Worm (Caenorhabditis elegans) whole organism, late embryonic: Measurements from ENCODE around the gene lido-17.

Source experiments
- K02D7.2 ChIP-seq: sonication (generic microtip); optimal IDR thresholded peaks from 2 replicates; lab custom pipeline; 2017; ENCODE audit warnings: mild to moderate bottlenecking, missing genetic modification characterization, missing compliant biosample characterization
- ama-1 ChIP-seq: fragments of 150-350 bp; optimal IDR thresholded peaks from 2 replicates; lab custom pipeline; 2014
- ceh-14 ChIP-seq: sonication (generic microtip); optimal IDR thresholded peaks from 2 replicates; lab custom pipeline; 2016; ENCODE audit warnings: missing genotype, missing genetic modification characterization, missing compliant biosample characterization
- ceh-18 ChIP-seq: sonication (generic microtip); optimal IDR thresholded peaks from 2 replicates; lab custom pipeline; 2016; ENCODE audit warnings: missing genetic modification characterization, missing compliant biosample characterization
- ceh-2 ChIP-seq: sonication (generic microtip); optimal IDR thresholded peaks from 2 replicates; lab custom pipeline; 2016; ENCODE audit warnings: missing genotype, missing genetic modification characterization, missing compliant biosample characterization
- ceh-31 ChIP-seq: sonication (generic microtip); optimal IDR thresholded peaks from 2 replicates; lab custom pipeline; 2016; ENCODE audit warnings: missing genetic modification characterization, missing compliant biosample characterization
- ceh-45 ChIP-seq: fragments of 200-800 bp; sonication (Bioruptor generic); IDR thresholded peaks from 2 replicates; pipeline ENCODE4 v1.3.6; 2022; ENCODE audit warnings: missing genetic modification reagents, missing genetic modification characterization, missing compliant biosample characterization
- che-1 ChIP-seq: sonication (generic microtip); optimal IDR thresholded peaks from 2 replicates; lab custom pipeline; 2016; ENCODE audit warnings: mild to moderate bottlenecking, missing genetic modification characterization, missing compliant biosample characterization
- elt-2 ChIP-seq: sonication (generic microtip); optimal IDR thresholded peaks from 2 replicates; lab custom pipeline; 2016; ENCODE audit warnings: missing genetic modification reagents, missing genetic modification characterization, missing compliant biosample characterization
- elt-4 ChIP-seq: sonication (generic microtip); optimal IDR thresholded peaks from 2 replicates; lab custom pipeline; 2016; ENCODE audit warnings: missing genetic modification characterization, missing compliant biosample characterization
- ets-4 ChIP-seq: sonication (generic microtip); optimal IDR thresholded peaks from 2 replicates; lab custom pipeline; 2016; ENCODE audit warnings: missing genetic modification characterization, missing compliant biosample characterization
- eyg-1 ChIP-seq: sonication (generic microtip); optimal IDR thresholded peaks from 2 replicates; lab custom pipeline; 2016; ENCODE audit warnings: missing genotype, missing genetic modification characterization, missing compliant biosample characterization
- gmeb-2 ChIP-seq: sonication (generic microtip); optimal IDR thresholded peaks from 2 replicates; lab custom pipeline; 2016; ENCODE audit warnings: missing genetic modification characterization, inconsistent platforms, missing compliant biosample characterization
- hlh-30 ChIP-seq: sonication (generic microtip); optimal IDR thresholded peaks from 2 replicates; lab custom pipeline; 2017; ENCODE audit warnings: antibody characterized with exemption, missing genetic modification characterization, missing compliant biosample characterization; ENCODE audit not compliant: insufficient read depth
- lim-6 ChIP-seq: sonication (generic microtip); optimal IDR thresholded peaks from 2 replicates; lab custom pipeline; 2016; ENCODE audit warnings: missing genetic modification characterization, missing compliant biosample characterization
- lin-11 ChIP-seq: fragments of 200-800 bp; sonication (Bioruptor generic); optimal IDR thresholded peaks from 2 replicates; lab custom pipeline; 2018; ENCODE audit warnings: mild to moderate bottlenecking, missing genetic modification characterization, missing compliant biosample characterization
- mec-3 ChIP-seq: sonication (generic microtip); optimal IDR thresholded peaks from 2 replicates; lab custom pipeline; 2016; ENCODE audit warnings: borderline replicate concordance, missing genetic modification characterization, missing compliant biosample characterization
- nfya-1 ChIP-seq: sonication (generic microtip); optimal IDR thresholded peaks from 2 replicates; lab custom pipeline; 2017; ENCODE audit warnings: missing genetic modification characterization, mild to moderate bottlenecking, missing compliant biosample characterization, antibody characterized with exemption, moderate library complexity
- odd-2 ChIP-seq: sonication (generic microtip); optimal IDR thresholded peaks from 2 replicates; lab custom pipeline; 2017; ENCODE audit warnings: antibody characterized with exemption, mild to moderate bottlenecking, missing genetic modification characterization, missing compliant biosample characterization
- pag-3 ChIP-seq: sonication (generic microtip); optimal IDR thresholded peaks from 2 replicates; lab custom pipeline; 2016; ENCODE audit warnings: missing compliant biosample characterization, missing genetic modification characterization, borderline replicate concordance
- pax-1 ChIP-seq: fragments of 150-350 bp; optimal IDR thresholded peaks from 2 replicates; lab custom pipeline; 2014; ENCODE audit warnings: missing biosample characterization, missing genetic modification characterization
- pha-2 ChIP-seq: sonication (generic microtip); optimal IDR thresholded peaks from 2 replicates; lab custom pipeline; 2017; ENCODE audit warnings: mild to moderate bottlenecking, missing genetic modification characterization, missing compliant biosample characterization
- pha-4 ChIP-seq: fragments of 150-350 bp; optimal IDR thresholded peaks from 2 replicates; lab custom pipeline; 2018; ENCODE audit warnings: missing biosample characterization, missing genetic modification reagents, missing genetic modification characterization
- pqm-1 ChIP-seq: sonication (generic microtip); optimal IDR thresholded peaks from 2 replicates; lab custom pipeline; 2016; ENCODE audit warnings: missing genetic modification characterization, missing compliant biosample characterization
- rnt-1 ChIP-seq: sonication (generic microtip); optimal IDR thresholded peaks from 2 replicates; lab custom pipeline; 2016; ENCODE audit warnings: missing genetic modification characterization, missing compliant biosample characterization
- sdc-2 ChIP-seq: sonication (generic microtip); optimal IDR thresholded peaks from 2 replicates; lab custom pipeline; 2016; ENCODE audit warnings: missing genotype, missing genetic modification characterization, missing compliant biosample characterization
- sox-4 ChIP-seq: sonication (generic microtip); optimal IDR thresholded peaks from 2 replicates; lab custom pipeline; 2017; ENCODE audit warnings: mild to moderate bottlenecking, missing genetic modification characterization, inconsistent platforms, missing compliant biosample characterization
- syd-9 ChIP-seq: sonication (generic microtip); optimal IDR thresholded peaks from 2 replicates; lab custom pipeline; 2016; ENCODE audit warnings: mild to moderate bottlenecking, missing genetic modification characterization, moderate library complexity, missing compliant biosample characterization
- tbx-2 ChIP-seq: sonication (generic microtip); optimal IDR thresholded peaks from 2 replicates; lab custom pipeline; 2016; ENCODE audit warnings: missing genetic modification characterization, missing compliant biosample characterization
- unc-3 ChIP-seq, 2 experiments: fragments of 200-800 bp in 1 of 2; sonication (Bioruptor generic) in 1 of 2; sonication (generic microtip) in 1 of 2; conservative IDR thresholded peaks in 1 of 2; optimal IDR thresholded peaks in 1 of 2; 2 replicates each; pipeline versions ENCODE4 v1.3.6 to Lab custom; 2016 to 2022; ENCODE audit warnings: missing compliant biosample characterization in 2 of 2, missing genetic modification characterization in 2 of 2, missing genetic modification reagents in 1 of 2
- unc-42 ChIP-seq: sonication (generic microtip); optimal IDR thresholded peaks from 2 replicates; lab custom pipeline; 2016; ENCODE audit warnings: missing genotype, missing genetic modification characterization, missing compliant biosample characterization
- unc-86 ChIP-seq: sonication (generic microtip); optimal IDR thresholded peaks from 2 replicates; lab custom pipeline; 2016; ENCODE audit warnings: missing genetic modification characterization, missing compliant biosample characterization
- zip-5 ChIP-seq: sonication (generic microtip); optimal IDR thresholded peaks from 2 replicates; lab custom pipeline; 2016; ENCODE audit warnings: missing genetic modification characterization, missing compliant biosample characterization
- ztf-16 ChIP-seq: sonication (generic microtip); optimal IDR thresholded peaks from 2 replicates; lab custom pipeline; 2017; ENCODE audit warnings: missing genetic modification characterization, missing compliant biosample characterization

The lido-17 gene

DNA sequence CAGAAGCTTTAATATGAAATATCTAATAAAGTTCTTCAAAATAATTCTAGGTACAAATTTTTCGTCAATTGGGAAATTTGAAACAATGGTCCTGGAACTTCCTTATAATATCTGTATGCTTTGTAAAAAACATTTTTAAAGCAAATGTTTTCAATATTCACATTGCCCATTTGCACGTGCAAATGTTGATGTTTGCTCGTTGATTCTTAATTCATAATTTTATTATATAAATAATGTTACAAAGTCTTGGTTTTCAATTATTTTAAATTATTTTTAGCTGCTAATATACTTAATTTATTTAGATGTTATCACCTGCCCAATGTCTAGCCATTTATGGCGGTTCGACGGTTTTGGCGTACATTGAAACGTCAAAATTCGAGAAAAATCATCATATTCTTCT lies 29.3 kb upstream of the lido-17 start, which contains the start of gene M176.11:
M176.11 (plus strand) TSS at position 301 of the 400 bp plus-strand sequence.
- no peak for TF ChIP-seq ceh-31 (tag; lab: Kevin White, UChicago)
- TF ChIP-seq ztf-16 (tag; lab: Kevin White, UChicago), result no peak
- TF ChIP-seq ceh-18 (tag; lab: Kevin White, UChicago), result no peak
- no peak for TF ChIP-seq pax-1 (tag; lab: Kevin White, UChicago)
- no peak for TF ChIP-seq lim-6 (tag; lab: Kevin White, UChicago)
- no peak for TF ChIP-seq elt-4 (tag; lab: Kevin White, UChicago)
- TF ChIP-seq odd-2 (tag; lab: Kevin White, UChicago), result no peak
- no peak for TF ChIP-seq K02D7.2 (tag; lab: Kevin White, UChicago)
- TF ChIP-seq unc-86, result no peak
- no peak for TF ChIP-seq hlh-30 (tag; lab: Kevin White, UChicago)
- TF ChIP-seq pha-4 (tag; lab: Kevin White, UChicago), result no peak
- no peak for TF ChIP-seq sdc-2 (tag; lab: Kevin White, UChicago)
- TF ChIP-seq che-1 (tag; lab: Kevin White, UChicago), result no peak
- no peak for TF ChIP-seq ets-4 (tag; lab: Kevin White, UChicago)
- no peak for TF ChIP-seq syd-9 (tag; lab: Kevin White, UChicago)

- TF ChIP-seq ceh-45 (GFP tag; lab: Robert Waterston, UW) (no peak), eyg-1 (no peak), K02D7.2 (tag; lab: Kevin White, UChicago) (no peak), pax-1 (tag; lab: Kevin White, UChicago) (no peak), ceh-18 (tag; lab: Kevin White, UChicago) (no peak), pha-2 (no peak), pag-3 (tag; lab: Kevin White, UChicago) (no peak), hlh-30 (tag; lab: Kevin White, UChicago) (no peak), elt-2 (tag; lab: Kevin White, UChicago) (no peak), pqm-1 (no peak), mec-3 (no peak), zip-5 (tag; lab: Kevin White, UChicago) (no peak), ama-1 (lab: Kevin White, UChicago) (no peak), ztf-16 (tag; lab: Kevin White, UChicago) (no peak), rnt-1 (no peak)
Observed at ce11 chrII:9418843-9419532, 26.4 kb upstream of the lido-17 start.

ce11 chrII:9418065-9418567 lies 25.5 kb upstream of the lido-17 start, which contains the start of the genes M176.4 and M176.16:
Gene M176.4 (plus strand): TSS chrII:9418365.
Gene M176.16 (plus strand): TSS chrII:9418517.
- TF ChIP-seq elt-2 (tag; lab: Kevin White, UChicago) (peak; percentile 22), lin-11 (tag; lab: Kevin White, UChicago) (no peak)

DNA sequence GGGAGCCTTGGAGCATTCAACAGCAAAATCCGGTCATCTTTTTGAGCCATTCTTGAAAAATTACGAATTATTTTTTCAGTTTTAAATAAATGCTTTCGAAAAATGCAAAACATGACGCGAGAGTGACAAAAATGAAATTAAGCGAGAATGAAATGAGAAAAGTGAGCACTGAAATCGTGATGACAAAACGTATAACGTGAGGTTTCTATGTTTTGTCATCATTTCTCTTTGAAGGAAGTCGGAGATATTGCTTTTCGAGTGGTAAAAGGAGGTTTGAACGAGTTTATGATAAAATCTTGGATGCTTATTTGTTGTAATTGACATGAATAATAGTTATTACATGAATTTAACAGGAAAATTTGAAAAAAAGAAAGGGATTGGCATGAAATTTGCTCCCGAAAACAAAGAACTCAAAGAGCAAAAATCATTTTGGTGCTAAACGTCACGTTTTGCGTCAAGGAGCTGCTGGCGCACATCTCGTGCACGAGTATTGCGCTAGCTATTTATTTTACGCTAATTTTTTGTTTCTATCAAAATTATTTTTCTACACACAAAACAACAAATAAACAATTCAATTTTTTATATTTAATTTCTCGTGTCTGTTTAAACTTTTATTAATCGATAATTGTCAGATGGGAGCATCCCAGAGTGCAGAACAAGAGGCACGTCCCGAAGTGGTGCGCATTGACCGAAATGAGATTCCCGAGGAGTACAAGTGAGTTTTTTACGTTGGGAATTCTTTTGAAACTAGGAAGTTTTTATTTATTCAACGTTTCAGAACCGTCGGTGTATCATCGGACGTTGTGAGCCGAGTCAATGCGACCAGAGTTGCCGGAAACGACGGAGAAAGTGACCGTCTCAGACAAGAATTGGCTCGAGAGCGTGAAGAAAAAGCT lies 24.0 kb upstream of the lido-17 start, which contains the start of the genes gss-1 and chch-3:
gss-1 (minus strand) TSS at position 51 of the 896 bp plus-strand sequence.
chch-3 (plus strand) TSS at position 633 of the 896 bp plus-strand sequence.
- TF ChIP-seq ceh-14 (tag; lab: Kevin White, UChicago) (peak; percentile 33), ceh-2 (tag; lab: Kevin White, UChicago) (peak; percentile 16), tbx-2 (tag; lab: Kevin White, UChicago) (peak; percentile 3), unc-3 (GFP tag; conservative IDR thresholded peaks at IDR 0.05; lab: Robert Waterston, UW) (0 out of 2 replicates have a peak, but pooled peaks have one; percentile 14), unc-3 (tag; optimal IDR thresholded peaks at IDR 0.05; lab: Kevin White, UChicago) (no peak), nfya-1 (tag; lab: Kevin White, UChicago) (peak; percentile 45), unc-42 (peak; percentile 36), sox-4 (no peak), gmeb-2 (tag; lab: Kevin White, UChicago) (no peak), ceh-31 (tag; lab: Kevin White, UChicago) (peak; percentile 12), pag-3 (tag; lab: Kevin White, UChicago) (no peak), elt-2 (tag; lab: Kevin White, UChicago) (peak; percentile 25)
